Fruit fly (Drosophila melanogaster): ENCODE measurements around the gene PK2-R2.

Gene PK2-R2

dm6 chr3R:13364175-13365174 is 30.5 kb upstream of the PK2-R2 start, which contains the start of gene Dic1 (continued):
- TF ChIP-seq CG6163 (GFP tag; IDR thresholded peaks at IDR 0.05) (peak; percentile 92), CG11762 (GFP tag; optimal IDR thresholded peaks at IDR 0.05; ENCODE audit: insufficient read depth) (peak; percentile 98), Hr4 (GFP tag; optimal IDR thresholded peaks at IDR 0.05) (peak; percentile 98), Ets21C (GFP tag; optimal IDR thresholded peaks at IDR 0.05) (peak; percentile 93), Smox (GFP tag; optimal IDR thresholded peaks at IDR 0.05) (peak; percentile 97), CG11902 (GFP tag; optimal IDR thresholded peaks at IDR 0.05) (peak; percentile 95), Hr38 (GFP tag; optimal IDR thresholded peaks at IDR 0.05) (peak; percentile 26), fd59A (GFP tag; optimal IDR thresholded peaks at IDR 0.05) (peak; percentile 92), CG31627 (GFP tag; optimal IDR thresholded peaks at IDR 0.05) (peak; percentile 96), CG9139 (GFP tag; optimal IDR thresholded peaks at IDR 0.05) (peak; percentile 90), CG4318 (GFP tag; optimal IDR thresholded peaks at IDR 0.05) (peak; percentile 98), CG16779 (tag; optimal IDR thresholded peaks at IDR 0.05) (peak; percentile 93), CG34406 (GFP tag; optimal IDR thresholded peaks at IDR 0.05) (peak; percentile 98), dac (GFP tag; optimal IDR thresholded peaks at IDR 0.05) (peak; percentile 95), CG8119 (GFP tag; IDR thresholded peaks at IDR 0.05) (peak; percentile 96), ss (GFP tag; optimal IDR thresholded peaks at IDR 0.05) (peak; percentile 83 to 93), net (GFP tag; optimal IDR thresholded peaks at IDR 0.05) (peak; percentile 97), CG6854 (GFP tag; optimal IDR thresholded peaks at IDR 0.05) (peak; percentile 96), CG8319 (GFP tag; optimal IDR thresholded peaks at IDR 0.05) (peak; percentile 97), acj6 (GFP tag; optimal IDR thresholded peaks at IDR 0.05) (peak; percentile 98), CG7368 (GFP tag; optimal IDR thresholded peaks at IDR 0.05) (peak; percentile 92), vri (GFP tag; optimal IDR thresholded peaks at IDR 0.05) (peak; percentile 87), fkh (GFP tag; optimal IDR thresholded peaks at IDR 0.05) (peak; percentile 66), CG6792 (GFP tag; optimal IDR thresholded peaks at IDR 0.05) (peak; percentile 96), spab (GFP tag; optimal IDR thresholded peaks at IDR 0.05) (peak; percentile 97), achi (GFP tag; optimal IDR thresholded peaks at IDR 0.05) (peak; percentile 97), CG3032 (tag; optimal IDR thresholded peaks at IDR 0.05) (peak; percentile 94), Sox102F (GFP tag; optimal IDR thresholded peaks at IDR 0.05) (peak; percentile 97), OdsH (GFP tag; optimal IDR thresholded peaks at IDR 0.05) (peak; percentile 98), CG6808 (GFP tag; optimal IDR thresholded peaks at IDR 0.05) (peak; percentile 95), pdm3 (GFP tag; optimal IDR thresholded peaks at IDR 0.05) (peak; percentile 97), dsx (GFP tag; optimal IDR thresholded peaks at IDR 0.05; ENCODE audit: poor library complexity, severe bottlenecking) (peak; percentile 85), Eip75B (GFP tag; optimal IDR thresholded peaks at IDR 0.05) (peak; percentile 97), Ets96B (tag; optimal IDR thresholded peaks at IDR 0.05) (peak; percentile 95)

dm6 chr3R:13363347-13363994 is 29.5 kb upstream of the PK2-R2 start:
- TF ChIP-seq Lpt (GFP tag; optimal IDR thresholded peaks at IDR 0.05) (no peak), topi (GFP tag; optimal IDR thresholded peaks at IDR 0.05) (no peak), CG11902 (GFP tag; optimal IDR thresholded peaks at IDR 0.05) (no peak), CG11294 (GFP tag; IDR thresholded peaks at IDR 0.05) (no peak), CG6163 (GFP tag; IDR thresholded peaks at IDR 0.05) (no peak), CG34406 (GFP tag; optimal IDR thresholded peaks at IDR 0.05) (no peak), CG8319 (GFP tag; optimal IDR thresholded peaks at IDR 0.05) (no peak), CG6808 (GFP tag; optimal IDR thresholded peaks at IDR 0.05) (no peak)
